Fruit fly (Drosophila melanogaster) whole organism, embryonic: ENCODE results near the gene Pif1B.

Experiments used
- Ada2b ChIP-seq: fragments of 200-800 bp; sonication (Bioruptor generic); IDR thresholded peaks from 2 replicates; pipeline ENCODE4 v1.3.6; 2022; ENCODE audit warnings: missing biosample characterization, missing genetic modification characterization
- Atf6 ChIP-seq: fragments of 200-800 bp; sonication (Bioruptor generic); IDR thresholded peaks from 2 replicates; pipeline ENCODE4 v1.3.6; 2022; ENCODE audit warnings: missing biosample characterization, missing genetic modification characterization
- Bgb ChIP-seq: fragments of 200-800 bp; sonication (Bioruptor generic); IDR thresholded peaks from 2 replicates; pipeline ENCODE4 v1.3.6; 2022; ENCODE audit warnings: missing biosample characterization, missing genetic modification characterization; ENCODE audit not compliant: partially characterized antibody
- CG10147 ChIP-seq: fragments of 200-800 bp; sonication (Bioruptor generic); optimal IDR thresholded peaks from 2 replicates; lab custom pipeline; 2019; ENCODE audit warnings: missing biosample characterization, mild to moderate bottlenecking, missing genetic modification characterization, moderate library complexity
- CG11093 ChIP-seq: fragments of 200-800 bp; sonication (Bioruptor generic); IDR thresholded peaks from 3 replicates; pipeline ENCODE4 v1.3.6; 2022; ENCODE audit warnings: missing biosample characterization, missing genetic modification characterization
- CG11696 ChIP-seq: fragments of 200-800 bp; sonication (Bioruptor generic); IDR thresholded peaks from 2 replicates; pipeline ENCODE4 v1.3.6; 2022; ENCODE audit warnings: missing biosample characterization, missing genetic modification characterization
- CG12071 ChIP-seq: fragments of 200-800 bp; sonication (Bioruptor generic); optimal IDR thresholded peaks from 3 replicates; lab custom pipeline; 2018; ENCODE audit warnings: missing biosample characterization, mild to moderate bottlenecking, missing genetic modification characterization
- CG12236 ChIP-seq: fragments of 200-800 bp; sonication (Bioruptor generic); optimal IDR thresholded peaks from 2 replicates; lab custom pipeline; 2016; ENCODE audit warnings: missing biosample characterization, missing genetic modification characterization
- CG12299 ChIP-seq: fragments of 200-800 bp; sonication (Bioruptor generic); optimal IDR thresholded peaks from 2 replicates; lab custom pipeline; 2018; ENCODE audit warnings: missing biosample characterization, mild to moderate bottlenecking, missing genetic modification characterization
- CG12769 ChIP-seq: fragments of 200-800 bp; sonication (Bioruptor generic); optimal IDR thresholded peaks from 2 replicates; lab custom pipeline; 2019; ENCODE audit warnings: missing biosample characterization, mild to moderate bottlenecking, missing genetic modification characterization, moderate library complexity
- CG13296 ChIP-seq: fragments of 200-800 bp; sonication (Bioruptor generic); optimal IDR thresholded peaks from 3 replicates; lab custom pipeline; 2018; ENCODE audit warnings: missing biosample characterization, mild to moderate bottlenecking, missing genetic modification characterization
- CG13624 ChIP-seq: fragments of 200-800 bp; sonication (Bioruptor generic); optimal IDR thresholded peaks from 2 replicates; lab custom pipeline; 2016; ENCODE audit warnings: missing biosample characterization, missing genetic modification characterization
- CG14050 ChIP-seq: fragments of 200-800 bp; sonication (Bioruptor generic); IDR thresholded peaks from 3 replicates; pipeline ENCODE4 v1.3.6; 2022; ENCODE audit warnings: missing biosample characterization, missing genetic modification characterization
- CG15011 ChIP-seq: fragments of 200-800 bp; sonication (Bioruptor generic); optimal IDR thresholded peaks from 3 replicates; lab custom pipeline; 2018; ENCODE audit warnings: missing biosample characterization, mild to moderate bottlenecking, missing genetic modification characterization
- CG1529 ChIP-seq: fragments of 200-800 bp; sonication (Bioruptor generic); optimal IDR thresholded peaks from 3 replicates; lab custom pipeline; 2018; ENCODE audit warnings: missing biosample characterization, missing genetic modification characterization
- CG15696 ChIP-seq: fragments of 200-800 bp; sonication (Bioruptor generic); optimal IDR thresholded peaks from 2 replicates; lab custom pipeline; 2019; ENCODE audit warnings: missing biosample characterization, mild to moderate bottlenecking, missing genetic modification characterization, moderate library complexity
- CG1647 ChIP-seq: fragments of 200-800 bp; sonication (Bioruptor generic); optimal IDR thresholded peaks from 3 replicates; lab custom pipeline; 2016; ENCODE audit warnings: missing biosample characterization, missing genetic modification characterization
- CG17612 ChIP-seq: fragments of 200-800 bp; sonication (Bioruptor generic); IDR thresholded peaks from 2 replicates; pipeline ENCODE4 v1.3.6; 2022; ENCODE audit warnings: missing biosample characterization, missing genetic modification characterization
- CG18599 ChIP-seq: fragments of 200-800 bp; sonication (Bioruptor generic); optimal IDR thresholded peaks from 3 replicates; lab custom pipeline; 2017; ENCODE audit warnings: missing biosample characterization, missing genetic modification characterization, mild to moderate bottlenecking, moderate library complexity, missing genetic modification reagents
- CG2889 ChIP-seq: fragments of 200-800 bp; sonication (Bioruptor generic); IDR thresholded peaks from 3 replicates; pipeline ENCODE4 v1.3.6; 2022; ENCODE audit warnings: missing biosample characterization, missing genetic modification characterization
- CG7839 ChIP-seq: fragments of 200-800 bp; sonication (Bioruptor generic); optimal IDR thresholded peaks from 3 replicates; lab custom pipeline; 2018; ENCODE audit warnings: missing biosample characterization, mild to moderate bottlenecking, missing genetic modification characterization, moderate library complexity
- CG7928 ChIP-seq: fragments of 200-800 bp; sonication (Bioruptor generic); optimal IDR thresholded peaks from 2 replicates; lab custom pipeline; 2017; ENCODE audit warnings: missing biosample characterization, mild to moderate bottlenecking, missing genetic modification characterization
- CG8089 ChIP-seq: fragments of 200-800 bp; sonication (Bioruptor generic); optimal IDR thresholded peaks from 3 replicates; lab custom pipeline; 2016; ENCODE audit warnings: missing biosample characterization, missing genetic modification characterization
- CG8290 ChIP-seq, 3 experiments: fragments of 200-800 bp; sonication (Bioruptor generic); optimal IDR thresholded peaks; 2 replicates each; lab custom pipeline; 2016 to 2019; ENCODE audit warnings: missing biosample characterization in 3 of 3, missing genetic modification characterization in 3 of 3, mild to moderate bottlenecking in 2 of 3, moderate library complexity in 1 of 3
- CG8359 ChIP-seq: fragments of 200-800 bp; sonication (Bioruptor generic); optimal IDR thresholded peaks from 2 replicates; lab custom pipeline; 2017; ENCODE audit warnings: missing biosample characterization, mild to moderate bottlenecking, missing genetic modification characterization, borderline replicate concordance
- D19A ChIP-seq: fragments of 200-800 bp; optimal IDR thresholded peaks from 3 replicates; lab custom pipeline; 2019; ENCODE audit warnings: missing biosample characterization, mild to moderate bottlenecking, missing genetic modification characterization, moderate library complexity
- Dad ChIP-seq: fragments of 200-800 bp; sonication (Bioruptor generic); optimal IDR thresholded peaks from 3 replicates; lab custom pipeline; 2016; ENCODE audit warnings: missing biosample characterization, missing genetic modification characterization
- Doc3 ChIP-seq: fragments of 200-800 bp; sonication (Bioruptor generic); IDR thresholded peaks from 3 replicates; pipeline ENCODE4 v1.3.6; 2022; ENCODE audit warnings: missing biosample characterization, missing genetic modification characterization; ENCODE audit not compliant: partially characterized antibody
- HLH4C ChIP-seq: fragments of 200-800 bp; sonication (Bioruptor generic); IDR thresholded peaks from 3 replicates; pipeline ENCODE4 v1.3.6; 2022; ENCODE audit warnings: missing biosample characterization, missing genetic modification characterization; ENCODE audit not compliant: partially characterized antibody
- Kr ChIP-seq: fragments of 200-800 bp; sonication (Bioruptor generic); optimal IDR thresholded peaks from 2 replicates; lab custom pipeline; 2017; ENCODE audit warnings: missing biosample characterization, mild to moderate bottlenecking, missing genetic modification characterization
- Lhr ChIP-seq: fragments of 200-800 bp; sonication (Bioruptor generic); optimal IDR thresholded peaks from 3 replicates; lab custom pipeline; 2017; ENCODE audit warnings: mild to moderate bottlenecking, missing biosample characterization, missing genetic modification reagents, missing genetic modification characterization
- Max ChIP-seq: fragments of 200-800 bp; sonication (Bioruptor generic); optimal IDR thresholded peaks from 2 replicates; lab custom pipeline; 2016; ENCODE audit warnings: missing biosample characterization, mild to moderate bottlenecking, missing genetic modification characterization
- Sry-β ChIP-seq: fragments of 200-800 bp; sonication (Bioruptor generic); optimal IDR thresholded peaks from 2 replicates; lab custom pipeline; 2018; ENCODE audit warnings: missing biosample characterization, mild to moderate bottlenecking, missing genetic modification characterization, moderate library complexity
- Usf ChIP-seq: fragments of 200-800 bp; sonication (Bioruptor generic); optimal IDR thresholded peaks from 2 replicates; lab custom pipeline; 2017; ENCODE audit warnings: missing genotype, missing biosample characterization, missing genetic modification characterization
- ato ChIP-seq: fragments of 200-800 bp; sonication (Bioruptor generic); IDR thresholded peaks from 2 replicates; pipeline ENCODE4 v1.3.6; 2022; ENCODE audit warnings: missing biosample characterization, missing genetic modification characterization; ENCODE audit not compliant: partially characterized antibody
- cg ChIP-seq: fragments of 200-800 bp; sonication (Bioruptor generic); optimal IDR thresholded peaks from 3 replicates; lab custom pipeline; 2019; ENCODE audit warnings: missing biosample characterization, mild to moderate bottlenecking, missing genetic modification characterization, moderate library complexity
- chm ChIP-seq: fragments of 200-800 bp; sonication (Bioruptor generic); IDR thresholded peaks from 2 replicates; pipeline ENCODE4 v1.3.6; 2022; ENCODE audit warnings: missing biosample characterization, missing genetic modification characterization
- fd64A ChIP-seq: fragments of 200-800 bp; sonication (Bioruptor generic); optimal IDR thresholded peaks from 3 replicates; lab custom pipeline; 2018; ENCODE audit warnings: missing biosample characterization, mild to moderate bottlenecking, missing genetic modification characterization
- fu2 ChIP-seq: fragments of 200-800 bp; sonication (Bioruptor generic); optimal IDR thresholded peaks from 2 replicates; lab custom pipeline; 2016; ENCODE audit warnings: missing biosample characterization, missing genetic modification characterization
- gce ChIP-seq: fragments of 200-800 bp; sonication (Bioruptor generic); IDR thresholded peaks from 3 replicates; pipeline ENCODE4 v1.3.6; 2022; ENCODE audit warnings: missing biosample characterization, missing genetic modification characterization
- lola ChIP-seq, 3 experiments: fragments of >200 bp in 2 of 3; fragments of 200-800 bp in 1 of 3; sonication (Bioruptor generic) in 1 of 3; optimal IDR thresholded peaks; 2 replicates each; lab custom pipeline; 2017 to 2019; ENCODE audit warnings: missing biosample characterization in 3 of 3, missing genetic modification characterization in 3 of 3, mild to moderate bottlenecking in 1 of 3, moderate library complexity in 1 of 3
- mirr ChIP-seq: fragments of 200-800 bp; sonication (Bioruptor generic); optimal IDR thresholded peaks from 3 replicates; lab custom pipeline; 2018; ENCODE audit warnings: missing biosample characterization, mild to moderate bottlenecking, missing genetic modification characterization
- mld ChIP-seq: fragments of 200-800 bp; sonication (Bioruptor generic); IDR thresholded peaks from 3 replicates; pipeline ENCODE4 v1.3.6; 2022; ENCODE audit warnings: missing biosample characterization, missing genetic modification characterization; ENCODE audit not compliant: partially characterized antibody
- pros ChIP-seq: fragments of 200-800 bp; sonication (Bioruptor generic); optimal IDR thresholded peaks from 3 replicates; lab custom pipeline; 2019; ENCODE audit warnings: missing biosample characterization, mild to moderate bottlenecking, missing genetic modification characterization, moderate library complexity
- slou ChIP-seq: fragments of 200-800 bp; sonication (Bioruptor generic); optimal IDR thresholded peaks from 3 replicates; lab custom pipeline; 2016; ENCODE audit warnings: missing biosample characterization, missing genetic modification characterization
- slp2 ChIP-seq: fragments of 200-800 bp; sonication (Bioruptor generic); optimal IDR thresholded peaks from 2 replicates; lab custom pipeline; 2016; ENCODE audit warnings: missing biosample characterization, missing genetic modification characterization
- twi ChIP-seq: fragments of 200-800 bp; optimal IDR thresholded peaks from 2 replicates; lab custom pipeline; 2019; ENCODE audit warnings: missing biosample characterization, mild to moderate bottlenecking, missing genetic modification characterization, moderate library complexity
- vnd ChIP-seq: fragments of 200-800 bp; sonication (Bioruptor generic); IDR thresholded peaks from 3 replicates; pipeline ENCODE4 v1.3.6; 2022; ENCODE audit warnings: missing biosample characterization, missing genetic modification characterization; ENCODE audit not compliant: partially characterized antibody

Gene Pif1B

DNA sequence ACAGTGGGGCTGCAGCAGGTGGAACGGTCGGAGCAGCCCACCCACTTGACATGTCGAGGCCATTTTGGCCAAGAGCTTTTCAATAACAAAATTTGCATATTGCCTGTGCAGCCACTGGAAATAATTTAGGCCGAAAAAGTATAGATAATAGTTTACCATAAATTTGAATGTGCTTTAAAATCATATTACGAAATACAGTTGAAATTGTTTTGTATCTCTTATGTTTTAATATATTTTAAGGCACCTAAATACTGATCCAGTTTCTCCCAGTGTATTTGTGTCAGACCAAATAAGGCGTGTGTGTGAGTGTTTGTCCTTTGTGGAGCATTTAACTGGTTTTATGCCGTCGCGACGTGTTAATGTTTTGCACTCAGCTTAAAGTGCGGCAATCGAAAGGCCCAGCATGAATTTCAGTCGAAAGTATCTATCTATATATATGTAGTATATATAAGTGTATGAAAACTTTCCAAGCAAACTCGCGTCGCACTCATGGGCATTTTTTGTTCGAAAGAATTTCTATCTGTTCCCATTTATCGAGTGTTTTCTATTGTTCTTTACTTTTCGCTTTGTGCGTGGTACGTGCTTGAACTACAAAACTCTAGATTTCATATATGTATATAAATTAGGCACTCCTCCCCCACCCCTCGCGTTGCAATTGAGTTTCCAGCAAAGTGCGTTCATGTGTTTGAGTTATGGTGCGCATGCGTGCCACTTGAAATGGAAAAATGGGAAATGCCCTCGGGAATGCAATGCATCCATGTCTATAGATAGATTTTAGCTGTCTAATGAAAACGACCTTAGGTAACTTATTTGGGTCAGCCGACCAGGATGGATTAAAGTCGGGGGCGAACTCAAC, 48.6 kb upstream of the Pif1B start (continued):
- TF ChIP-seq Atf6 (GFP tag; lab: Robert Waterston, UW), result no peak
- TF ChIP-seq twi (tag; lab: Kevin White, UChicago), result peak; percentile 100
- no peak for TF ChIP-seq Dad (GFP tag; lab: Kevin White, UChicago)
- TF ChIP-seq lola (GFP tag; optimal IDR thresholded peaks at IDR 0.05; lab: Kevin White, UChicago), result peak in 1 of 3 experiments; percentile 60
- TF ChIP-seq Usf (GFP tag; lab: Kevin White, UChicago), result no peak
- no peak for TF ChIP-seq CG15011
- no peak for TF ChIP-seq Bgb (GFP tag; lab: Robert Waterston, UW)
- TF ChIP-seq Sry-β (GFP tag; lab: Kevin White, UChicago), result no peak
- TF ChIP-seq slp2 (GFP tag; lab: Kevin White, UChicago), result no peak
- no peak for TF ChIP-seq mld (GFP tag; lab: Robert Waterston, UW)
- no peak for TF ChIP-seq CG13624 (GFP tag; lab: Kevin White, UChicago)
- no peak for TF ChIP-seq ato
- TF ChIP-seq Lhr (GFP tag; lab: Kevin White, UChicago), result no peak
- peak; percentile 23 for TF ChIP-seq CG1529 (GFP tag; lab: Kevin White, UChicago)
- TF ChIP-seq gce, result 0 out of 3 replicates have a peak, but pooled peaks have one; percentile 12
- TF ChIP-seq CG12071 (GFP tag; lab: Kevin White, UChicago), result no peak
- peak; percentile 25 for TF ChIP-seq D19A
- no peak for TF ChIP-seq Ada2b (GFP tag; lab: Robert Waterston, UW)
- TF ChIP-seq CG7928 (GFP tag; lab: Kevin White, UChicago), result no peak
- TF ChIP-seq CG17612, result no peak
- TF ChIP-seq CG11696 (GFP tag; lab: Robert Waterston, UW), result no peak
- TF ChIP-seq HLH4C (GFP tag; lab: Robert Waterston, UW), result no peak
- TF ChIP-seq Max (GFP tag; lab: Kevin White, UChicago), result no peak
- no peak for TF ChIP-seq Doc3 (GFP tag; lab: Robert Waterston, UW)
- no peak for TF ChIP-seq CG12299 (tag; lab: Kevin White, UChicago)
- TF ChIP-seq vnd (GFP tag; lab: Robert Waterston, UW), result no peak
- no peak for TF ChIP-seq CG8089
- no peak for TF ChIP-seq CG8359 (GFP tag; lab: Kevin White, UChicago)
- TF ChIP-seq CG10147, result no peak
- no peak for TF ChIP-seq CG13296 (GFP tag; lab: Kevin White, UChicago)
- TF ChIP-seq cg (GFP tag; lab: Kevin White, UChicago), result no peak
- TF ChIP-seq slou, result no peak
- TF ChIP-seq fu2, result no peak
- TF ChIP-seq CG12769 (tag; lab: Kevin White, UChicago), result no peak
- TF ChIP-seq pros (GFP tag; lab: Kevin White, UChicago), result peak; percentile 14
- TF ChIP-seq CG8290 (GFP tag; optimal IDR thresholded peaks at IDR 0.05; lab: Kevin White, UChicago), result no peak
- TF ChIP-seq CG8290 (tag; optimal IDR thresholded peaks at IDR 0.05; lab: Kevin White, UChicago), result peak in 1 of 2 experiments; percentile 16
- no peak for TF ChIP-seq mirr
- TF ChIP-seq Kr (GFP tag; lab: Kevin White, UChicago), result no peak
- no peak for TF ChIP-seq CG18599 (GFP tag; lab: Kevin White, UChicago)
- no peak for TF ChIP-seq chm (GFP tag; lab: Robert Waterston, UW)
- no peak for TF ChIP-seq CG11093
- TF ChIP-seq CG15696 (tag; lab: Kevin White, UChicago), result peak; percentile 46
- no peak for TF ChIP-seq CG2889 (GFP tag; lab: Robert Waterston, UW)
- TF ChIP-seq fd64A (GFP tag; lab: Kevin White, UChicago), result no peak
- TF ChIP-seq CG14050 (GFP tag; lab: Robert Waterston, UW), result no peak
- no peak for TF ChIP-seq CG12236 (GFP tag; lab: Kevin White, UChicago)
- TF ChIP-seq CG1647 (GFP tag; lab: Kevin White, UChicago), result no peak
- peak; percentile 43 for TF ChIP-seq CG7839 (tag; lab: Kevin White, UChicago)
